Worm (Caenorhabditis elegans) whole organism, midembryonic: ENCODE data around the gene osta-3.

ENCODE experiments used
- flt-1 ChIP-seq: fragments of 200-800 bp; sonication (Bioruptor generic); IDR thresholded peaks from 2 replicates; pipeline ENCODE4 v1.3.6; 2022; ENCODE audit warnings: missing genetic modification characterization, missing compliant biosample characterization
- klf-2 ChIP-seq: fragments of 200-800 bp; sonication (Bioruptor generic); conservative IDR thresholded peaks from 2 replicates; pipeline ENCODE4 v1.3.6; 2022; ENCODE audit warnings: missing genetic modification reagents, missing genetic modification characterization, missing compliant biosample characterization
- ref-1 ChIP-seq: fragments of 200-800 bp; sonication (Bioruptor generic); conservative IDR thresholded peaks from 2 replicates; pipeline ENCODE4 v1.3.6; 2022; ENCODE audit warnings: missing genetic modification reagents, missing genetic modification characterization, missing compliant biosample characterization
- ztf-29 ChIP-seq: fragments of 200-800 bp; sonication (Bioruptor generic); IDR thresholded peaks from 2 replicates; pipeline ENCODE4 v1.3.6; 2022; ENCODE audit warnings: missing genetic modification reagents, missing genetic modification characterization, missing compliant biosample characterization

DNA sequence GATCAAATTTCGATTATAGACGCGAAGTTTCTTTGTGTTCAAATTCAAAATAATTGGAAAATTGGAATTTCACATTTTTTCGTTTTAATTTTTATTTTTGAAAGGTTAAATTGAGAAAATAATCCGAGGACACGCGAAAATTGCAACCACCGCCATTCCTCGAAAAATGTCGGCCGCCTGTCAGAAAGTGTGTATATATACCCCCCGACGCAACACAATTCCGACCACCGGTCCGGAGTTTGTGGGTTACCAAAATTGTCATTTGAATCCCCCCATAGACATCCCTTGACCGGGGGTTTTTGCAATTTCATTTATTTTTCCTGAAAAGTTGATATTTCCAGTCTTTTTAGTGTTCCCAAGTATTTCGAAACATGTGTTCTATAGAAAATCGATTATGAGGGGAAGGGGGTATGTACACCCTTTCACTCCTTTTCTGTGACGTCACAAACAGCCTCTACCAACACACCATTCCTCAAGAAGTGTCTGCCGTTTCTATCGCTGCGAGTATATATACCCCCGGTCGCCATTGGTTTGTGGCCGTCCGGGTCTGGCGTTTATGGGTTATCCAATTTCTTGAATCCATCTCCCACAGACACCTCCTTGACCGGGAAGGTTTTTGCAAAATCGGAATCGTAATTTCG is 8.0 kb upstream of the osta-3 start, which contains the start of gene W01D2.3:
- TF ChIP-seq ztf-29 (GFP tag; lab: Robert Waterston, UW): peak; percentile 83
- TF ChIP-seq flt-1 (GFP tag; lab: Robert Waterston, UW): peak; percentile 93
- TF ChIP-seq ref-1 (GFP tag; lab: Robert Waterston, UW): peak; percentile 84
- TF ChIP-seq klf-2 (GFP tag; lab: Robert Waterston, UW): peak; percentile 86
